Fruit fly (Drosophila melanogaster) S2 (cell line): ENCODE results near the gene sing.

Source experiments
- CG8478 ChIP-seq: fragments of >200 bp; optimal IDR thresholded peaks from 2 replicates; lab custom pipeline; 2018
- CTCF ChIP-seq, 2 experiments: fragments of >200 bp; optimal IDR thresholded peaks; 2 replicates each; lab custom pipeline; 2018

- TF ChIP-seq CTCF (optimal IDR thresholded peaks at IDR 0.05; lab: Kevin White, UChicago) (no peak), CG8478 (lab: Kevin White, UChicago) (no peak)
Observed at dm6 chrX:16678845-16679347, at the start of gene sing, which contains the start of gene CG13010.
